Worm (Caenorhabditis elegans): ENCODE data around the gene iglr-2.

DNA sequence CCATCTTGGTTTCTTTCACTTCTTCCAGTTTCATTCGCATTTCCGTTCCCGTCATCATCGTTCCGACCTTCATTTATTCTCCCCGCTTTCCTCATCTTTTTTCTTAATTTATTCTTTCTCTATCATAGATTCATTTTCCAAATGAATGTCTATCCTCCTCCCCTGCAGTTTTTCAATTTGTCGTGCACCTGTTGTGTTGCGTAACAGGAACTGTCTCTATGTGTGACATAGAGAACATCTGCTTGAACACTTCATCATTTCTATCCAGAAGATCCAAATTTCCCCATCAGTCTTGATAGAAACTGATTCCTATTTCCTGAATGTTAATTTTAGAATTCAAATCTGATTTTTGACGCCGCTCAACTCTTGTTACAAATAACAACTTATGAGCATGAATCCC lies 47.6 kb downstream of the iglr-2 start:
- TF ChIP-seq nhr-28 (tag; optimal IDR thresholded peaks at IDR 0.05) (no peak), elt-3 (tag; optimal IDR thresholded peaks at IDR 0.05) (no peak), lin-13 (tag; optimal IDR thresholded peaks at IDR 0.05) (no peak), elt-1 (tag; optimal IDR thresholded peaks at IDR 0.05; ENCODE audit: borderline replicate concordance, insufficient read depth) (no peak)
